Worm (Caenorhabditis elegans): Measurements from ENCODE around the gene rac-2.

- TF ChIP-seq ceh-22 (tag; optimal IDR thresholded peaks at IDR 0.05) (no peak), ahr-1 (tag; optimal IDR thresholded peaks at IDR 0.05) (no peak), pqm-1 (tag; optimal IDR thresholded peaks at IDR 0.05) (no peak), ceh-6 (GFP tag; optimal IDR thresholded peaks at IDR 0.05) (no peak)
Observed at ce11 chrIV:16306918-16307317, 1.1 kb upstream of the rac-2 start.
